Fruit fly (Drosophila melanogaster) ovary, adult (tissue): ENCODE data around the gene CCT1.
A peak's percentile ranks its signal among the peaks of the same experiment; 100 is the strongest.

Source experiments
- CG17801 ChIP-seq: fragments of 200-800 bp; optimal IDR thresholded peaks from 2 replicates; lab custom pipeline; 2019; ENCODE audit warnings: missing biosample characterization, mild to moderate bottlenecking, missing genetic modification characterization, moderate library complexity; ENCODE audit not compliant: partially characterized antibody

CCT1 gene

dm6 chr3R:22483537-22483936, 7.7 kb downstream of the CCT1 start:
- TF ChIP-seq CG17801 (GFP tag; lab: Kevin White, UChicago) = no peak

dm6 chr3R:22470064-22470463, 21.2 kb downstream of the CCT1 start:
- TF ChIP-seq CG17801 (GFP tag; lab: Kevin White, UChicago) = no peak

- no peak for TF ChIP-seq CG17801 (GFP tag; lab: Kevin White, UChicago)
Observed at dm6 chr3R:22468829-22469487, 22.3 kb downstream of the CCT1 start.

- TF ChIP-seq CG17801 (GFP tag; lab: Kevin White, UChicago) = peak; percentile 32
Observed at dm6 chr3R:22467939-22468571, 23.2 kb downstream of the CCT1 start, which contains the start of the genes CG5377 and Nrx-1. TSS of gene CG5377 (minus strand) at chr3R:22468157. TSS of gene Nrx-1 (plus strand) at chr3R:22468512.

- no peak for TF ChIP-seq CG17801 (GFP tag; lab: Kevin White, UChicago)
Observed at dm6 chr3R:22465984-22466530, 25.2 kb downstream of the CCT1 start, which contains the start of gene Pebp1. TSS of gene Pebp1 (plus strand) at chr3R:22466034.

- no peak for TF ChIP-seq CG17801 (GFP tag; lab: Kevin White, UChicago)
Observed at dm6 chr3R:22465138-22465537, 26.1 kb downstream of the CCT1 start.

- TF ChIP-seq CG17801 (GFP tag; lab: Kevin White, UChicago) = peak; percentile 49
Observed at dm6 chr3R:22464611-22465113, 26.6 kb downstream of the CCT1 start, which contains the start of gene CG7054. TSS of gene CG7054 (plus strand) at chr3R:22464985.

dm6 chr3R:22461673-22462585, 29.3 kb downstream of the CCT1 start, which contains the start of the genes Rpn7 and AP-2mu:
TSS of gene Rpn7 (minus strand) at chr3R:22462054.
TSS of gene AP-2mu (plus strand) at chr3R:22462455.
- no peak for TF ChIP-seq CG17801 (GFP tag; lab: Kevin White, UChicago)

dm6 chr3R:22456007-22456406, 35.2 kb downstream of the CCT1 start:
- no peak for TF ChIP-seq CG17801 (GFP tag; lab: Kevin White, UChicago)

- no peak for TF ChIP-seq CG17801 (GFP tag; lab: Kevin White, UChicago)
Observed at dm6 chr3R:22455335-22455985, 35.8 kb downstream of the CCT1 start.

- TF ChIP-seq CG17801 (GFP tag; lab: Kevin White, UChicago) = no peak
Observed at dm6 chr3R:22454397-22455334, 36.6 kb downstream of the CCT1 start.

dm6 chr3R:22449871-22450424, 41.3 kb downstream of the CCT1 start:
- no peak for TF ChIP-seq CG17801 (GFP tag; lab: Kevin White, UChicago)

dm6 chr3R:22447874-22448254, 43.4 kb downstream of the CCT1 start, which contains the start of gene CG34376:
TSS of gene CG34376 (plus strand) at chr3R:22448099.
- peak; percentile 22 for TF ChIP-seq CG17801 (GFP tag; lab: Kevin White, UChicago)
